Fruit fly (Drosophila melanogaster) whole organism, embryonic: ENCODE data around the gene sna.

ENCODE experiments used
- CG12219 ChIP-seq: fragments of 200-800 bp; sonication (Bioruptor generic); optimal IDR thresholded peaks from 3 replicates; lab custom pipeline; 2018; ENCODE audit warnings: missing biosample characterization, mild to moderate bottlenecking, missing genetic modification characterization
- CG1233 ChIP-seq: fragments of 200-800 bp; sonication (Bioruptor generic); optimal IDR thresholded peaks from 4 replicates; lab custom pipeline; 2018; ENCODE audit warnings: missing biosample characterization, mild to moderate bottlenecking, missing genetic modification characterization
- CG12659 ChIP-seq: fragments of 200-800 bp; sonication (Bioruptor generic); optimal IDR thresholded peaks from 3 replicates; lab custom pipeline; 2017; ENCODE audit warnings: mild to moderate bottlenecking, missing biosample characterization, missing genetic modification reagents, missing genetic modification characterization
- CG13624 ChIP-seq: fragments of 200-800 bp; sonication (Bioruptor generic); optimal IDR thresholded peaks from 2 replicates; lab custom pipeline; 2016; ENCODE audit warnings: missing biosample characterization, missing genetic modification characterization
- CG13775 ChIP-seq: fragments of 200-800 bp; sonication (Bioruptor generic); optimal IDR thresholded peaks from 3 replicates; lab custom pipeline; 2017; ENCODE audit warnings: missing biosample characterization, mild to moderate bottlenecking, missing genetic modification characterization
- CG17361 ChIP-seq: fragments of 200-800 bp; sonication (Bioruptor generic); IDR thresholded peaks from 3 replicates; pipeline ENCODE4 v1.3.6; 2022; ENCODE audit warnings: missing biosample characterization, missing genetic modification characterization
- CG17829 ChIP-seq: fragments of 200-800 bp; optimal IDR thresholded peaks from 2 replicates; lab custom pipeline; 2019; ENCODE audit warnings: missing biosample characterization, mild to moderate bottlenecking, missing genetic modification characterization, moderate library complexity
- CG2202 ChIP-seq: fragments of 200-800 bp; sonication (Bioruptor generic); optimal IDR thresholded peaks from 2 replicates; lab custom pipeline; 2018; ENCODE audit warnings: missing biosample characterization, mild to moderate bottlenecking, missing genetic modification characterization
- CG31441 ChIP-seq: fragments of 200-800 bp; sonication (Bioruptor generic); IDR thresholded peaks from 2 replicates; pipeline ENCODE4 v1.3.6; 2022; ENCODE audit warnings: missing biosample characterization, missing genetic modification characterization
- CG3995 ChIP-seq: fragments of 200-800 bp; sonication (Bioruptor generic); optimal IDR thresholded peaks from 3 replicates; lab custom pipeline; 2016; ENCODE audit warnings: missing biosample characterization, missing genetic modification characterization
- CG4360 ChIP-seq: fragments of 200-800 bp; sonication (Bioruptor generic); IDR thresholded peaks from 2 replicates; pipeline ENCODE4 v1.3.6; 2022; ENCODE audit warnings: missing biosample characterization, missing genetic modification characterization
- CG6813 ChIP-seq: fragments of 200-800 bp; sonication (Bioruptor generic); optimal IDR thresholded peaks from 2 replicates; lab custom pipeline; 2017; ENCODE audit warnings: missing biosample characterization, missing genetic modification characterization, mild to moderate bottlenecking, moderate library complexity, missing genetic modification reagents
- CG7271 ChIP-seq: fragments of 200-800 bp; sonication (Bioruptor generic); optimal IDR thresholded peaks from 2 replicates; lab custom pipeline; 2018; ENCODE audit warnings: missing biosample characterization, mild to moderate bottlenecking, missing genetic modification characterization, moderate library complexity
- CG7357 ChIP-seq: fragments of 200-800 bp; sonication (Bioruptor generic); IDR thresholded peaks from 3 replicates; pipeline ENCODE4 v1.3.6; 2022; ENCODE audit warnings: missing biosample characterization, missing genetic modification characterization
- CG7928 ChIP-seq: fragments of 200-800 bp; sonication (Bioruptor generic); optimal IDR thresholded peaks from 2 replicates; lab custom pipeline; 2017; ENCODE audit warnings: missing biosample characterization, mild to moderate bottlenecking, missing genetic modification characterization
- CG8281 ChIP-seq: fragments of 200-800 bp; sonication (Bioruptor generic); optimal IDR thresholded peaks from 2 replicates; lab custom pipeline; 2018; ENCODE audit warnings: missing biosample characterization, mild to moderate bottlenecking, missing genetic modification characterization, moderate library complexity
- CG8924 ChIP-seq: fragments of 200-800 bp; optimal IDR thresholded peaks from 3 replicates; lab custom pipeline; 2019; ENCODE audit warnings: missing biosample characterization, mild to moderate bottlenecking, missing genetic modification characterization, moderate library complexity
- D ChIP-seq, 2 experiments: fragments of 200-800 bp in 1 of 2; fragments of >200 bp in 1 of 2; sonication (Bioruptor generic) in 1 of 2; optimal IDR thresholded peaks; 2 replicates in 1 of 2; 3 replicates in 1 of 2; lab custom pipeline; 2017; ENCODE audit warnings: mild to moderate bottlenecking in 1 of 2, missing biosample characterization in 1 of 2, missing genetic modification characterization in 1 of 2, missing genetic modification reagents in 1 of 2
- D19A ChIP-seq: fragments of 200-800 bp; optimal IDR thresholded peaks from 3 replicates; lab custom pipeline; 2019; ENCODE audit warnings: missing biosample characterization, mild to moderate bottlenecking, missing genetic modification characterization, moderate library complexity
- D19B ChIP-seq: fragments of 200-800 bp; sonication (Bioruptor generic); optimal IDR thresholded peaks from 2 replicates; lab custom pipeline; 2017; ENCODE audit warnings: missing biosample characterization, mild to moderate bottlenecking, missing genetic modification characterization
- Hr51 ChIP-seq, 2 experiments: fragments of 200-800 bp; sonication (Bioruptor generic); optimal IDR thresholded peaks; 2 replicates in 1 of 2; 3 replicates in 1 of 2; lab custom pipeline; 2016 to 2018; ENCODE audit warnings: missing biosample characterization in 2 of 2, missing genetic modification characterization in 2 of 2, mild to moderate bottlenecking in 1 of 2, moderate library complexity in 1 of 2
- Kr ChIP-seq: fragments of 200-800 bp; sonication (Bioruptor generic); optimal IDR thresholded peaks from 2 replicates; lab custom pipeline; 2017; ENCODE audit warnings: missing biosample characterization, mild to moderate bottlenecking, missing genetic modification characterization
- Lpt ChIP-seq: fragments of >200 bp; optimal IDR thresholded peaks from 2 replicates; lab custom pipeline; 2018; ENCODE audit warnings: missing biosample characterization, missing genetic modification characterization
- Med ChIP-seq: fragments of 200-800 bp; sonication (Bioruptor generic); peaks from one replicate; lab custom pipeline; 2016; ENCODE audit warnings: missing biosample characterization, missing genetic modification characterization, mild to moderate bottlenecking, inconsistent platforms, moderate library complexity
- NC2α ChIP-seq: fragments of 200-800 bp; sonication (Bioruptor generic); optimal IDR thresholded peaks from 2 replicates; lab custom pipeline; 2016; ENCODE audit warnings: missing biosample characterization, missing genetic modification characterization
- Oli ChIP-seq: fragments of 200-800 bp; sonication (Bioruptor generic); optimal IDR thresholded peaks from 2 replicates; lab custom pipeline; 2018; ENCODE audit warnings: missing biosample characterization, mild to moderate bottlenecking, missing genetic modification characterization, moderate library complexity
- PHDP ChIP-seq: fragments of 200-800 bp; sonication (Bioruptor generic); optimal IDR thresholded peaks from 3 replicates; lab custom pipeline; 2018; ENCODE audit warnings: missing biosample characterization, mild to moderate bottlenecking, missing genetic modification characterization, moderate library complexity
- Ptx1 ChIP-seq: fragments of 200-800 bp; sonication (Bioruptor generic); IDR thresholded peaks from 2 replicates; pipeline ENCODE4 v1.3.6; 2022; ENCODE audit warnings: missing biosample characterization, missing genetic modification characterization
- Sox100B ChIP-seq: fragments of 200-800 bp; sonication (Bioruptor generic); optimal IDR thresholded peaks from 3 replicates; lab custom pipeline; 2018; ENCODE audit warnings: missing biosample characterization, mild to moderate bottlenecking, missing genetic modification characterization
- Sry-δ ChIP-seq: fragments of 200-800 bp; sonication (Bioruptor generic); optimal IDR thresholded peaks from 2 replicates; lab custom pipeline; 2016; ENCODE audit warnings: missing biosample characterization, missing genetic modification characterization
- Usf ChIP-seq: fragments of 200-800 bp; sonication (Bioruptor generic); optimal IDR thresholded peaks from 2 replicates; lab custom pipeline; 2017; ENCODE audit warnings: missing genotype, missing biosample characterization, missing genetic modification characterization
- Xbp1 ChIP-seq: fragments of 200-800 bp; sonication (Bioruptor generic); optimal IDR thresholded peaks from 3 replicates; lab custom pipeline; 2016; ENCODE audit warnings: missing biosample characterization, mild to moderate bottlenecking, missing genetic modification characterization
- az2 ChIP-seq: fragments of 200-800 bp; sonication (Bioruptor generic); optimal IDR thresholded peaks from 3 replicates; lab custom pipeline; 2016; ENCODE audit warnings: missing biosample characterization, missing genetic modification characterization
- cato ChIP-seq: fragments of 200-800 bp; sonication (Bioruptor generic); optimal IDR thresholded peaks from 2 replicates; lab custom pipeline; 2016; ENCODE audit warnings: missing biosample characterization, missing genetic modification characterization, borderline replicate concordance
- ci ChIP-seq: fragments of 200-800 bp; sonication (Bioruptor generic); IDR thresholded peaks from 3 replicates; pipeline ENCODE4 v1.3.6; 2022; ENCODE audit warnings: missing biosample characterization, missing genetic modification characterization
- dimm ChIP-seq: fragments of 200-800 bp; sonication (Bioruptor generic); IDR thresholded peaks from 2 replicates; pipeline ENCODE4 v1.3.6; 2022; ENCODE audit warnings: missing biosample characterization, missing genetic modification characterization
- dmrt11E ChIP-seq: fragments of 200-800 bp; sonication (Bioruptor generic); optimal IDR thresholded peaks from 3 replicates; lab custom pipeline; 2018; ENCODE audit warnings: missing biosample characterization, mild to moderate bottlenecking, missing genetic modification characterization, moderate library complexity
- ems ChIP-seq: fragments of 200-800 bp; sonication (Bioruptor generic); optimal IDR thresholded peaks from 3 replicates; lab custom pipeline; 2016; ENCODE audit warnings: missing biosample characterization, missing genetic modification characterization
- grau ChIP-seq: fragments of 200-800 bp; optimal IDR thresholded peaks from 3 replicates; lab custom pipeline; 2019; ENCODE audit warnings: missing biosample characterization, mild to moderate bottlenecking, missing genetic modification characterization, moderate library complexity
- gsb-n ChIP-seq: fragments of 200-800 bp; sonication (Bioruptor generic); optimal IDR thresholded peaks from 3 replicates; lab custom pipeline; 2018; ENCODE audit warnings: missing biosample characterization, mild to moderate bottlenecking, missing genetic modification characterization
- ken ChIP-seq: fragments of 200-800 bp; sonication (Bioruptor generic); IDR thresholded peaks from 3 replicates; pipeline ENCODE4 v1.3.6; 2022; ENCODE audit warnings: missing biosample characterization, missing genetic modification characterization
- lilli ChIP-seq: fragments of 200-800 bp; sonication (Bioruptor generic); optimal IDR thresholded peaks from 3 replicates; lab custom pipeline; 2016; ENCODE audit warnings: missing biosample characterization, missing genetic modification characterization
- lola ChIP-seq, 3 experiments: fragments of >200 bp in 2 of 3; fragments of 200-800 bp in 1 of 3; sonication (Bioruptor generic) in 1 of 3; optimal IDR thresholded peaks; 2 replicates each; lab custom pipeline; 2017 to 2019; ENCODE audit warnings: missing biosample characterization in 3 of 3, missing genetic modification characterization in 3 of 3, mild to moderate bottlenecking in 1 of 3, moderate library complexity in 1 of 3
- oc ChIP-seq: fragments of 200-800 bp; sonication (Bioruptor generic); optimal IDR thresholded peaks from 2 replicates; lab custom pipeline; 2018; ENCODE audit warnings: missing biosample characterization, mild to moderate bottlenecking, missing genetic modification characterization, moderate library complexity
- pho ChIP-seq: fragments of 200-800 bp; sonication (Bioruptor generic); optimal IDR thresholded peaks from 2 replicates; lab custom pipeline; 2016; ENCODE audit warnings: missing biosample characterization, missing genetic modification characterization
- prd ChIP-seq, 3 experiments: fragments of >200 bp in 2 of 3; fragments of 200-800 bp in 1 of 3; sonication (Bioruptor generic) in 1 of 3; optimal IDR thresholded peaks in 2 of 3; IDR thresholded peaks in 1 of 3; 2 replicates in 2 of 3; 3 replicates in 1 of 3; pipeline versions ENCODE4 v1.3.6 to Lab custom; 2017 to 2022; ENCODE audit warnings: missing biosample characterization in 1 of 3, missing genetic modification characterization in 1 of 3
- trem ChIP-seq: fragments of 200-800 bp; optimal IDR thresholded peaks from 3 replicates; lab custom pipeline; 2019; ENCODE audit warnings: missing biosample characterization, mild to moderate bottlenecking, missing genetic modification characterization, moderate library complexity
- twi ChIP-seq: fragments of 200-800 bp; optimal IDR thresholded peaks from 2 replicates; lab custom pipeline; 2019; ENCODE audit warnings: missing biosample characterization, mild to moderate bottlenecking, missing genetic modification characterization, moderate library complexity

The sna gene

dm6 chr2L:15441852-15442549 is 36.1 kb downstream of the sna start (continued):
- TF ChIP-seq CG7928 (no peak), Sry-δ (GFP tag; lab: Kevin White, UChicago) (no peak), CG8281 (no peak), CG31441 (GFP tag; lab: Robert Waterston, UW) (peak; percentile 81), Med (peak; percentile 67), twi (tag; lab: Kevin White, UChicago) (peak; percentile 40), ci (GFP tag; lab: Robert Waterston, UW) (0 out of 3 replicates have a peak, but pooled peaks have one; percentile 24), Hr51 (GFP tag; optimal IDR thresholded peaks at IDR 0.05; lab: Kevin White, UChicago) (peak in 1 of 2 experiments; percentile 59), CG12659 (no peak), CG17829 (tag; lab: Kevin White, UChicago) (peak; percentile 85), pho (GFP tag; lab: Kevin White, UChicago) (no peak), CG17361 (GFP tag; lab: Robert Waterston, UW) (peak; percentile 79), Oli (tag; lab: Kevin White, UChicago) (peak; percentile 1), Lpt (no peak), ems (GFP tag; lab: Kevin White, UChicago) (no peak), CG4360 (GFP tag; lab: Robert Waterston, UW) (no peak), CG8924 (tag; lab: Kevin White, UChicago) (peak; percentile 73), az2 (GFP tag; lab: Kevin White, UChicago) (peak; percentile 39), D19A (tag; lab: Kevin White, UChicago) (peak; percentile 81), dimm (GFP tag; lab: Robert Waterston, UW) (no peak), PHDP (tag; lab: Kevin White, UChicago) (peak; percentile 45), CG13624 (GFP tag; lab: Kevin White, UChicago) (no peak), trem (tag; lab: Kevin White, UChicago) (peak; percentile 64), lilli (no peak), CG2202 (tag; lab: Kevin White, UChicago) (peak; percentile 51), NC2α (no peak), D (optimal IDR thresholded peaks at IDR 0.05; lab: Kevin White, UChicago) (no peak), D (GFP tag; optimal IDR thresholded peaks at IDR 0.05; lab: Kevin White, UChicago) (peak; percentile 63), prd (optimal IDR thresholded peaks at IDR 0.05; lab: Kevin White, UChicago) (no peak), prd (GFP tag; IDR thresholded peaks at IDR 0.05; lab: Robert Waterston, UW) (peak; percentile 26; the same call in 1 of the 3 replicates), CG3995 (GFP tag; lab: Kevin White, UChicago) (no peak), Kr (GFP tag; lab: Kevin White, UChicago) (peak; percentile 6), CG7271 (peak; percentile 2), CG12219 (no peak), Ptx1 (GFP tag; lab: Robert Waterston, UW) (0 out of 2 replicates have a peak, but pooled peaks have one; percentile 15), CG6813 (no peak), gsb-n (tag; lab: Kevin White, UChicago) (peak; percentile 80), Sox100B (GFP tag; lab: Kevin White, UChicago) (peak; percentile 68), lola (GFP tag; optimal IDR thresholded peaks at IDR 0.05; lab: Kevin White, UChicago) (peak in 1 of 3 experiments; percentile 81), ken (GFP tag; lab: Robert Waterston, UW) (no peak), grau (tag; lab: Kevin White, UChicago) (peak; percentile 64), dmrt11E (peak; percentile 89), oc (tag; lab: Kevin White, UChicago) (peak; percentile 13), D19B (no peak), CG1233 (GFP tag; lab: Kevin White, UChicago) (peak; percentile 11), cato (GFP tag; lab: Kevin White, UChicago) (no peak), Xbp1 (peak; percentile 7), CG13775 (peak; percentile 6), CG7357 (GFP tag; lab: Robert Waterston, UW) (no peak), Usf (GFP tag; lab: Kevin White, UChicago) (no peak)
